Fruit fly (Drosophila melanogaster) Kc167 (cell line): ENCODE data around the gene Set1.

Source experiments
- Myc ChIP-seq: fragments of >200 bp; optimal IDR thresholded peaks from 2 replicates; lab custom pipeline; 2017; ENCODE audit warnings: missing external identifiers
- Sin3A ChIP-seq: fragments of >200 bp; optimal IDR thresholded peaks from 2 replicates; lab custom pipeline; 2018; ENCODE audit warnings: missing external identifiers
- h ChIP-seq: fragments of >200 bp; optimal IDR thresholded peaks from 3 replicates; lab custom pipeline; 2018; ENCODE audit warnings: missing external identifiers
- insv ChIP-seq: fragments of >200 bp; optimal IDR thresholded peaks from 3 replicates; lab custom pipeline; 2018; ENCODE audit warnings: missing external identifiers
- psq ChIP-seq: fragments of >200 bp; optimal IDR thresholded peaks from 2 replicates; lab custom pipeline; 2017; ENCODE audit warnings: missing external identifiers
- ttk ChIP-seq: sonication (Bioruptor generic); optimal IDR thresholded peaks from 2 replicates; lab custom pipeline; 2017; ENCODE audit warnings: missing external identifiers

Gene Set1

DNA sequence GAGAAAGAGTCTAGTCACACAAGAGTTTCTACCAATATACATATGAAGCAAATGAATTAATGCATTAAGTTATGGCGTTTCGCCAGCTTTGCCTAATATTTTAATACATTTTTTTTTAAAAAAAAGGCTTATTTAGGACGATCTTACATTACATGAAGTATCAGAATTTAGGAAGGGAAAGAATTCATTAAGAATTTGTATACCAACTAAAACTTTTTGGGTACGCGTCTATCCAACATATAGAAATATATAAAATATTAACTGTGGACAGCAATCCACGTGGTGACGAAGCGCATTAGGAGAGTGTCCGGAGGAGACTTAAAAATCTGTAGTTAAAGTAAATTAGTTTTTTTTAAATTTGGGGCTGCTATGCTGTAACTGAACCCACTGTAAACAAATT, at the start of gene Set1:
Gene Set1, plus strand, starts transcription at position 301 of the 400 bp plus-strand sequence.
- TF ChIP-seq ttk (lab: Kevin White, UChicago) (no peak), h (lab: Kevin White, UChicago) (no peak), psq (lab: Kevin White, UChicago) (no peak), insv (no peak), Sin3A (no peak), Myc (lab: Kevin White, UChicago) (no peak)

DNA sequence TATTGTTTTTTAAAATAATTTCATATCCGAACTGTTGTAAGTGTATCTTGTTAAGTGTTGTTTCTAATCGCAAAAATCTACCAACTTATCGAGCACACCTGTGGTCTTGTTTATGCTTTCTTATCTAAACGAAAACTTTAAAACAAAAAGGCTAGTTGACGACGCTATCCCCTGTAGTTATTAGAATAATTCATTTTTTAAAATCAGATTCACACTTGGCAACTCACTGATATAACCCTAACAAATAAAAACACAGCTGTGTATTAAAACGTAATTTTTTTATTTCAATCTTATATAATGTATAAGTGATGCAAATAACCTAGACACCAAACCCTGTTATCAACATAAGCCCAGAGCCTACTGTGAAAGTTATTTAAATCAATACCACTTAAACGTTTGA, 374 bp downstream of the Set1 start:
- no peak for TF ChIP-seq insv
- no peak for TF ChIP-seq Sin3A
- no peak for TF ChIP-seq psq (lab: Kevin White, UChicago)
- TF ChIP-seq Myc (lab: Kevin White, UChicago), result no peak
- no peak for TF ChIP-seq ttk (lab: Kevin White, UChicago)
- TF ChIP-seq h (lab: Kevin White, UChicago), result no peak

DNA sequence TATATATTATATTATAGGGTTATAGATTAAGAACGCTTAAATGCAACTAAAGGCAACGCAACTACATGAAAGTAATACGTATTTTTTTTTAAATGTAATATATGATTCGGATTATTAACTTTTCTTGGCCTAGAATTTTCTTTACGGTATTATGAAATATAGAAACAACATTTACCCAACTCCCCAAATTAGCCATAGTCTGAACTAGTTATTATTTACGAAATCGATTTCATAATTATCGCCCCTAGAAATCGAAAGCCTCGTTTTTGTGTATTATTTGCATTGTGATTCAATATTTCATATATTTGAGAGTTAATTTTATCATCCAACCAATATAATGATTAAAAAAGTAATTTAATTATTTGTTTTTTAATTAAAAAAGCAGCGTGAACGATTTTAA, 1.3 kb downstream of the Set1 start:
- TF ChIP-seq psq (lab: Kevin White, UChicago), result no peak
- no peak for TF ChIP-seq Myc (lab: Kevin White, UChicago)
- TF ChIP-seq h (lab: Kevin White, UChicago), result no peak
- TF ChIP-seq ttk (lab: Kevin White, UChicago), result no peak
- TF ChIP-seq Sin3A, result no peak
- TF ChIP-seq insv, result no peak

DNA sequence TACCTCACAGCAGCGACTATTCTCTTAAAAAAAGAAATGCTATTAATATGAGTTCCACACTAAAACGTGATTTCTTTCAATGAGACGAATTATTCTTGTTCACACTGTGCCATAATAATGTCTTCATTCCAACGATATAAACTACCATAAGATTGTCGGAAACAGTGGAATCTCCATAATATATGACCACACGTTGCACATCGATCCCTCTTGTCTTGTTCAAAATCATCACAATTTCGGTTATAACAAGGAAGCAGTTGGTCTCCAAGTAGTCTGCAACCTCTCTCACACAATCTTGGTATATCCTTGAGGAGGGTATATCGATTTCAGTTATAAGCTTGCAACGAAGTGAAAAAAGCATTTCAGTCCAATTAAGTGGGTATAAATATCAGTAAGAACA, 8.5 kb downstream of the Set1 start, which contains the start of gene MED21:
Gene MED21, minus strand, starts transcription at position 48 of the 400 bp plus-strand sequence.
- no peak for TF ChIP-seq h (lab: Kevin White, UChicago)
- no peak for TF ChIP-seq insv
- no peak for TF ChIP-seq Sin3A
- no peak for TF ChIP-seq psq (lab: Kevin White, UChicago)
- no peak for TF ChIP-seq ttk (lab: Kevin White, UChicago)
- no peak for TF ChIP-seq Myc (lab: Kevin White, UChicago)

DNA sequence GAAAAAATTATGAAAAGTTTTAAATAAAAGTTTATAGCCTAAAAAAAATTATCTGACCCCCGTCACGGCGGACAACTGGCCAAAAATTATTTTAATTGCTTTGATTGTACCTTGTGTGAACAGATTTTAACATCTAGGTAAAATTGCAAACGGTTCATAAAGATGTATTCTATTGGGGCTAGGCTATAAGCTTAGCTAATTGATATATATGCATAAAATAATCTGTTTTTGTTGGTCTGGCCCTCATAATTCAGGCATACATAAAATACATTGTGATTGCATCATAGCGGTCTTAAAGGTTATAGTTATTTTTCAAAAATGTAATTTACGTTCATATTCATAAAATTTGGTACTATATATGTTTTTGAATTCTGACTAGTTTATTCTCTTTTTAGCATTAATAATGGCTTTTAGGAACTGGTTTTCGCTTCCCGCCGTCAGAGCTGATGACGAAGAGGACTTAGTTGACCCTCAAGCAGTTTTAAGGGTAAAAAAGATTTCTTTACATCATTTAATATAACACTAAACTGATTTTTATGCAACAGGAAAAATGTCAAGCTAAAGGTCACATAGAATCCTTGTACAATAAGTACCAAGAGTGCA, 13.2 kb downstream of the Set1 start, which contains the start of gene UQCR-11:
Gene UQCR-11, plus strand, starts transcription at position 211 of the 603 bp plus-strand sequence.
- TF ChIP-seq ttk (lab: Kevin White, UChicago) (no peak), Sin3A (no peak), psq (lab: Kevin White, UChicago) (no peak), insv (no peak), Myc (lab: Kevin White, UChicago) (no peak), h (lab: Kevin White, UChicago) (no peak)

DNA sequence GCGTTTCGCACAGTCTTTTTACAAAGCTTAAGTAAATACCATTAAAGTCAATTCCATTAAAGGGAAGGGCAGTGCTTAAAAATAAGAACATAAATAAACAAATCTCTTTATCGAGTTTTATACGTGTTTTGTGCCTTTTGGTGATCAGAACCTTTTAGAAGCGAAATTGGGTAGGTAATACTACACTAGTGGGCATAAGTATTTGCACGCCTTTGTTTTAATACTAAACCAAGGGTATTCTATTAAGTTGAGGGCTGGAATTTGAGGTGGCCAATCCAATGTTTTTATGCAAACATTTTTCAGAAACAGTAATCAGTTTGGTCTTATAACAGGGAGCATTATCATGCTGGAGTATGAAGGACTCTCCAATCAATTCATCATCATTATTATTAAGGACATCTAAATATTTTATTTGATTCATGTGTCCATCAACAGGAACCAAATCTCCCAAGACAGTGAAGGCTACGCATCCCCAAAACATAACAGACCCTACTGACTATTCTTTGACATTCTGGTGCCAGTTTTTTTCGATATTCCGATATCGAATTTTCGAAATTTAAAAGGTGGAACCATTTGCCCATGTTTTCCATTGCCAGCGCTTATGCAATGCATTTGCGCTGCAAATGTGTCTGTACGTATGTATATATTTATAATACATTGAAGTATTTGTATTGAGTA, 13.9 kb downstream of the Set1 start:
- TF ChIP-seq Sin3A (no peak), ttk (lab: Kevin White, UChicago) (no peak), insv (no peak), psq (lab: Kevin White, UChicago) (no peak), Myc (lab: Kevin White, UChicago) (no peak), h (lab: Kevin White, UChicago) (no peak)

DNA sequence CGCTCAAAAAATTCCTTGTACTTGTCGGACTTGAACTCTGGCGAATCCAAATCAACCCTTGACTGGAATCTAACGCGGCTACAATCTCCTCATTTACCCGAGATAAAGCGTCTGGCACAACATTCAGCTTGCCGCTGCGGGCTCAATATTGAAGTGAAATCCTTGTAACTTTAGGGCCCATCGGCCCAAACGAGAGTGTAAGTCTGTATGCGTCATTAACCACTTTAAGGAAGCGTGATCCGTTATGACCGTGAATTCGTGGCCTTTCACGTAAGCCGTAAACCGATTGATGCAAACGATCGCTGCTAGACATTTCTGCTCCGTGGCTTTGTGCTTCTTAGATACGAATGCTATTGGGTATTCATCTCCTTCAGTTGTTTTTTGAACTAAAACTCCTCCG, 42.8 kb downstream of the Set1 start:
- TF ChIP-seq ttk (lab: Kevin White, UChicago), result no peak
